Worm (Caenorhabditis elegans) whole organism, L3 larva: Measurements from ENCODE around the gene vps-18.
A peak's percentile ranks its signal among the peaks of the same experiment; 100 is the strongest.

Experiments
- R02D3.7 ChIP-seq: fragments of 150-350 bp; optimal IDR thresholded peaks from 2 replicates; lab custom pipeline; 2014; ENCODE audit warnings: missing biosample characterization, missing genetic modification characterization
- aly-2 ChIP-seq: fragments of 150-350 bp; optimal IDR thresholded peaks from 2 replicates; lab custom pipeline; 2014; ENCODE audit warnings: missing biosample characterization, missing genetic modification characterization
- ama-1 ChIP-seq: fragments of 150-350 bp; optimal IDR thresholded peaks from 2 replicates; lab custom pipeline; 2018
- ceh-16 ChIP-seq: sonication (generic microtip); optimal IDR thresholded peaks from 2 replicates; lab custom pipeline; 2017; ENCODE audit warnings: missing biosample characterization, missing genetic modification characterization
- ceh-28 ChIP-seq: fragments of 150-350 bp; optimal IDR thresholded peaks from 2 replicates; lab custom pipeline; 2014; ENCODE audit warnings: missing biosample characterization, missing genetic modification reagents, missing genetic modification characterization
- ceh-82 ChIP-seq: fragments of 150-350 bp; optimal IDR thresholded peaks from 2 replicates; lab custom pipeline; 2014; ENCODE audit warnings: missing biosample characterization, missing genetic modification characterization
- ceh-9 ChIP-seq: sonication (generic microtip); optimal IDR thresholded peaks from 2 replicates; lab custom pipeline; 2018; ENCODE audit warnings: missing biosample characterization, missing genetic modification characterization
- egl-27 ChIP-seq: sonication (generic microtip); optimal IDR thresholded peaks from 4 replicates; lab custom pipeline; 2017; ENCODE audit warnings: missing biosample characterization, missing genetic modification reagents, missing genetic modification characterization
- egl-5 ChIP-seq: fragments of 150-350 bp; optimal IDR thresholded peaks from 2 replicates; lab custom pipeline; 2017; ENCODE audit warnings: missing biosample characterization, missing genetic modification reagents, missing genetic modification characterization, inconsistent platforms
- elt-1 ChIP-seq: fragments of 150-350 bp; optimal IDR thresholded peaks from 2 replicates; lab custom pipeline; 2014; ENCODE audit warnings: missing biosample characterization, missing genetic modification characterization
- elt-2 ChIP-seq: sonication (generic microtip); optimal IDR thresholded peaks from 2 replicates; lab custom pipeline; 2016; ENCODE audit warnings: missing genetic modification reagents, mild to moderate bottlenecking, missing genetic modification characterization, missing compliant biosample characterization
- elt-3 ChIP-seq, 3 experiments: fragments of 150-350 bp in 1 of 3; sonication (generic microtip) in 2 of 3; optimal IDR thresholded peaks; 2 replicates in 2 of 3; 4 replicates in 1 of 3; lab custom pipeline; 2014 to 2017; ENCODE audit warnings: missing biosample characterization in 3 of 3, missing genetic modification characterization in 3 of 3
- eor-1 ChIP-seq, 2 experiments: fragments of 150-350 bp; optimal IDR thresholded peaks; 2 replicates each; lab custom pipeline; 2014 to 2018; ENCODE audit warnings: missing biosample characterization in 2 of 2, missing genetic modification characterization in 2 of 2
- fkh-10 ChIP-seq: sonication (generic microtip); optimal IDR thresholded peaks from 2 replicates; lab custom pipeline; 2017; ENCODE audit warnings: missing biosample characterization, missing genetic modification reagents, missing genetic modification characterization
- fkh-2 ChIP-seq: fragments of 150-350 bp; optimal IDR thresholded peaks from 2 replicates; lab custom pipeline; 2014; ENCODE audit warnings: missing biosample characterization, missing genetic modification reagents, missing genetic modification characterization
- fos-1 ChIP-seq: fragments of 150-350 bp; optimal IDR thresholded peaks from 2 replicates; lab custom pipeline; 2014; ENCODE audit warnings: missing biosample characterization, missing genetic modification characterization
- jun-1 ChIP-seq: fragments of 150-350 bp; optimal IDR thresholded peaks from 2 replicates; lab custom pipeline; 2014; ENCODE audit warnings: missing biosample characterization, missing genetic modification reagents, missing genetic modification characterization
- lin-15B ChIP-seq: fragments of 150-350 bp; optimal IDR thresholded peaks from 2 replicates; lab custom pipeline; 2014; ENCODE audit warnings: missing biosample characterization, missing genetic modification characterization
- lin-39 ChIP-seq: fragments of 150-350 bp; optimal IDR thresholded peaks from 2 replicates; lab custom pipeline; 2018; ENCODE audit warnings: missing biosample characterization, missing genetic modification reagents, missing genetic modification characterization
- lsy-12 ChIP-seq: sonication (generic microtip); optimal IDR thresholded peaks from 2 replicates; lab custom pipeline; 2016; ENCODE audit warnings: mild to moderate bottlenecking, missing genetic modification characterization, missing compliant biosample characterization
- mdl-1 ChIP-seq: fragments of 150-350 bp; optimal IDR thresholded peaks from 2 replicates; lab custom pipeline; 2014; ENCODE audit warnings: missing biosample characterization, missing genetic modification characterization
- mml-1 ChIP-seq: fragments of 150-350 bp; sonication (generic microtip); optimal IDR thresholded peaks from 3 replicates; lab custom pipeline; 2014; ENCODE audit warnings: missing biosample characterization, missing genetic modification characterization
- nfya-1 ChIP-seq: sonication (generic microtip); optimal IDR thresholded peaks from 2 replicates; lab custom pipeline; 2017; ENCODE audit warnings: missing genetic modification characterization, mild to moderate bottlenecking, missing compliant biosample characterization, antibody characterized with exemption, moderate library complexity; ENCODE audit not compliant: insufficient read depth
- nhr-12 ChIP-seq: fragments of 150-350 bp; optimal IDR thresholded peaks from 2 replicates; lab custom pipeline; 2014; ENCODE audit warnings: missing biosample characterization, missing genetic modification characterization
- nhr-23 ChIP-seq: fragments of 150-350 bp; optimal IDR thresholded peaks from 2 replicates; lab custom pipeline; 2014; ENCODE audit warnings: missing biosample characterization, missing genetic modification reagents, missing genetic modification characterization
- nhr-237 ChIP-seq: fragments of 150-350 bp; optimal IDR thresholded peaks from 2 replicates; lab custom pipeline; 2014; ENCODE audit warnings: missing biosample characterization, missing genetic modification characterization
- nhr-43 ChIP-seq: sonication (generic microtip); optimal IDR thresholded peaks from 2 replicates; lab custom pipeline; 2016; ENCODE audit warnings: mild to moderate bottlenecking, missing genetic modification characterization, missing compliant biosample characterization; ENCODE audit not compliant: poor library complexity, severe bottlenecking
- nhr-67 ChIP-seq: fragments of 150-350 bp; optimal IDR thresholded peaks from 2 replicates; lab custom pipeline; 2014; ENCODE audit warnings: missing biosample characterization, missing genetic modification characterization
- nhr-76 ChIP-seq: fragments of 150-350 bp; sonication (generic microtip); optimal IDR thresholded peaks from 5 replicates; lab custom pipeline; 2014; ENCODE audit warnings: missing biosample characterization, missing genetic modification characterization
- nhr-77 ChIP-seq: fragments of 150-350 bp; optimal IDR thresholded peaks from 2 replicates; lab custom pipeline; 2014; ENCODE audit warnings: missing biosample characterization, missing genetic modification characterization
- pha-4 ChIP-seq: fragments of 150-350 bp; optimal IDR thresholded peaks from 2 replicates; lab custom pipeline; 2014; ENCODE audit warnings: missing biosample characterization, missing genetic modification reagents, missing genetic modification characterization
- pqm-1 ChIP-seq: fragments of 150-350 bp; optimal IDR thresholded peaks from 2 replicates; lab custom pipeline; 2017; ENCODE audit warnings: missing biosample characterization, missing genetic modification characterization, inconsistent platforms
- sea-2 ChIP-seq: fragments of 150-350 bp; sonication (generic microtip); optimal IDR thresholded peaks from 4 replicates; lab custom pipeline; 2014; ENCODE audit warnings: missing biosample characterization, missing genetic modification reagents, missing genetic modification characterization
- skn-1 ChIP-seq: fragments of 150-350 bp; optimal IDR thresholded peaks from 2 replicates; lab custom pipeline; 2014; ENCODE audit warnings: missing biosample characterization, missing genetic modification characterization
- tbx-2 ChIP-seq: sonication (generic microtip); optimal IDR thresholded peaks from 2 replicates; lab custom pipeline; 2016; ENCODE audit warnings: mild to moderate bottlenecking, missing genetic modification characterization, missing compliant biosample characterization
- unc-39 ChIP-seq: sonication (generic microtip); optimal IDR thresholded peaks from 4 replicates; lab custom pipeline; 2017; ENCODE audit warnings: missing biosample characterization, missing genetic modification characterization
- unc-62 ChIP-seq: fragments of 150-350 bp; sonication (generic microtip); optimal IDR thresholded peaks from 4 replicates; lab custom pipeline; 2014; ENCODE audit warnings: missing biosample characterization, missing genetic modification reagents, missing genetic modification characterization
- ztf-11 ChIP-seq: fragments of 150-350 bp; optimal IDR thresholded peaks from 2 replicates; lab custom pipeline; 2014; ENCODE audit warnings: missing biosample characterization, missing genetic modification characterization

vps-18 gene

ce11 chrII:4489288-4489687 lies 28.4 kb downstream of the vps-18 start, which contains the start of gene T05C1.3:
T05C1.3 (minus strand) TSS chrII:4489388.
- TF ChIP-seq nhr-23 (tag; lab: Kevin White, UChicago): no peak
- no peak for TF ChIP-seq nhr-76 (tag; lab: Kevin White, UChicago)
- TF ChIP-seq lin-15B (tag; lab: Kevin White, UChicago): no peak
- TF ChIP-seq fos-1 (tag; lab: Kevin White, UChicago): no peak
- no peak for TF ChIP-seq lsy-12 (tag; lab: Kevin White, UChicago)
- no peak for TF ChIP-seq mdl-1
- no peak for TF ChIP-seq nhr-67 (tag; lab: Kevin White, UChicago)

DNA sequence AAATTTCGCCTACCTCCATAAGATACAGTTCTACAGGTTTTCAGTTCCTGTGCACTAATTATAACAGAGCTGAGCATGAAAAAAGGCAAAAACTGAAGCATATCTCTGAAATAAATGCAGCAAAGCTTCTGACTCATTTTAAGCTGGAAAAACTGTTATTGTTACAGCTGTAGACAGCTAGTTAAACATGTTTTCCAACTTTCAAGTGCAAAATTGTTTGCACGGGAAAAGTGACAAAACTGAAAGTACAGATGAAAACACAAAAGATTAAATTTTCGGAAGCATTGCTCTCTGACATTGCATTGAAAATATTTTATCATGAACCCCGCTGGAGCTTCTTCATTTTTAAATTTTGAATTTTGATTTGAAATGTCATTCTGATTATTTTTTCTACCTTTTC lies 29.8 kb downstream of the vps-18 start, which contains the start of gene T05C1.5:
TSS of gene T05C1.5 (minus strand) at position 101 of the 400 bp plus-strand sequence.
- TF ChIP-seq mml-1 (tag; lab: Kevin White, UChicago) (no peak), lsy-12 (tag; lab: Kevin White, UChicago) (no peak), ceh-82 (tag; lab: Kevin White, UChicago) (no peak), unc-39 (no peak), elt-2 (tag; lab: Kevin White, UChicago) (no peak), fkh-10 (GFP tag; lab: Kevin White, UChicago) (no peak), ceh-28 (tag; lab: Kevin White, UChicago) (no peak), aly-2 (tag; lab: Kevin White, UChicago) (no peak), nhr-67 (tag; lab: Kevin White, UChicago) (no peak), ztf-11 (tag; lab: Kevin White, UChicago) (no peak), nhr-237 (tag; lab: Kevin White, UChicago) (no peak)

- peak; percentile 31 for TF ChIP-seq lin-39 (tag; lab: Kevin White, UChicago)
- TF ChIP-seq nfya-1 (tag; lab: Kevin White, UChicago): peak; percentile 19
- no peak for TF ChIP-seq ztf-11 (tag; lab: Kevin White, UChicago)
Observed at ce11 chrII:4494532-4494931, 33.6 kb downstream of the vps-18 start.

DNA sequence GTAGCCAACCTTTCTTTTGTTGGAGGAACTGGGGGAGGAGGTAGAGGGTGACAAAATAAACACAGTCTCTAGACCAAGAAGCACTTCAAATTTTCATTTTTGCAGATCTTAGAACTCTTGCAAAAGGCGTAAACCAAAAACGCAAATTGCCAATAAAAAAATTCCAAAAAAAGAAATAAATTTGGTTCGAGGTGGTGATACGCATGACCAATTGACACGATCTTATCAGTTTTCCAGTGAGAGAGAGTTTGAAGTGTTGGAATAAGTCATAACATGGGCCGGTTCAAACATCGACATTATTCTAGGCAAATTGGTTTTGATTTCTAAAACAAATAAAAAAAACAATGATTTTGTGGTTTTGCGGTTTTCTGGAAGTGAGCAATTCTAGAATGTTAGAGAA lies 34.9 kb downstream of the vps-18 start:
- TF ChIP-seq elt-2 (tag; lab: Kevin White, UChicago) (peak; percentile 59), unc-39 (no peak)

- TF ChIP-seq nhr-67 (tag; lab: Kevin White, UChicago) (no peak), nhr-43 (no peak), nhr-12 (tag; lab: Kevin White, UChicago) (no peak), ama-1 (lab: Kevin White, UChicago) (no peak), tbx-2 (tag; lab: Kevin White, UChicago) (no peak), elt-3 (tag; optimal IDR thresholded peaks at IDR 0.05; lab: Kevin White, UChicago) (no peak)
Observed at ce11 chrII:4505097-4505626, 44.2 kb downstream of the vps-18 start, which contains the start of gene camt-1. camt-1 (minus strand) TSS chrII:4505147.

- peak; percentile 35 for TF ChIP-seq lin-15B (tag; lab: Kevin White, UChicago)
- no peak for TF ChIP-seq lsy-12 (tag; lab: Kevin White, UChicago)
- TF ChIP-seq ceh-16 (tag; lab: Kevin White, UChicago): no peak
- no peak for TF ChIP-seq nhr-76 (tag; lab: Kevin White, UChicago)
- no peak for TF ChIP-seq egl-27
- peak; percentile 22 for TF ChIP-seq mdl-1
- TF ChIP-seq fos-1 (tag; lab: Kevin White, UChicago): no peak
- TF ChIP-seq ztf-11 (tag; lab: Kevin White, UChicago): no peak
- no peak for TF ChIP-seq ceh-82 (tag; lab: Kevin White, UChicago)
- peak; percentile 46 for TF ChIP-seq lin-39 (tag; lab: Kevin White, UChicago)
- TF ChIP-seq elt-1: no peak
- TF ChIP-seq eor-1 (tag; optimal IDR thresholded peaks at IDR 0.05; lab: Kevin White, UChicago): no peak
- TF ChIP-seq nhr-77: no peak
- no peak for TF ChIP-seq unc-39
- TF ChIP-seq nhr-67 (tag; lab: Kevin White, UChicago): no peak
- peak; percentile 77 for TF ChIP-seq pha-4
- TF ChIP-seq pqm-1: peak; percentile 40
- no peak for TF ChIP-seq egl-5 (tag; lab: Kevin White, UChicago)
- TF ChIP-seq nfya-1 (tag; lab: Kevin White, UChicago): peak; percentile 93
- peak; percentile 28 for TF ChIP-seq jun-1 (tag; lab: Kevin White, UChicago)
- no peak for TF ChIP-seq sea-2 (GFP tag; lab: Kevin White, UChicago)
- no peak for TF ChIP-seq fkh-2
- TF ChIP-seq ama-1 (lab: Kevin White, UChicago): peak; percentile 19
- TF ChIP-seq unc-62: peak; percentile 11
- no peak for TF ChIP-seq R02D3.7 (tag; lab: Kevin White, UChicago)
- no peak for TF ChIP-seq aly-2 (tag; lab: Kevin White, UChicago)
- no peak for TF ChIP-seq ceh-9 (tag; lab: Kevin White, UChicago)
- no peak for TF ChIP-seq skn-1 (tag; lab: Kevin White, UChicago)
Observed at ce11 chrII:4506552-4507291, 45.8 kb downstream of the vps-18 start.
